Worm (Caenorhabditis elegans) whole organism, L2 larva: Measurements from ENCODE around the gene nhr-143.

Experiments
- C34F6.9 ChIP-seq: fragments of 150-350 bp; optimal IDR thresholded peaks from 2 replicates; lab custom pipeline; 2014; ENCODE audit warnings: missing biosample characterization, missing genetic modification characterization
- F13H6.1 ChIP-seq: sonication (generic microtip); optimal IDR thresholded peaks from 2 replicates; lab custom pipeline; 2016; ENCODE audit warnings: missing genetic modification characterization, missing compliant biosample characterization
- R02D3.7 ChIP-seq: fragments of 150-350 bp; optimal IDR thresholded peaks from 2 replicates; lab custom pipeline; 2014; ENCODE audit warnings: missing biosample characterization, missing genetic modification characterization
- Y55F3AM.14 ChIP-seq: fragments of 200-800 bp; sonication (Bioruptor generic); optimal IDR thresholded peaks from 2 replicates; lab custom pipeline; 2018; ENCODE audit warnings: mild to moderate bottlenecking, missing genetic modification characterization, missing compliant biosample characterization
- alr-1 ChIP-seq: fragments of 150-350 bp; optimal IDR thresholded peaks from 2 replicates; lab custom pipeline; 2014; ENCODE audit warnings: missing biosample characterization, missing genetic modification characterization
- ama-1 ChIP-seq: fragments of 150-350 bp; optimal IDR thresholded peaks from 2 replicates; lab custom pipeline; 2018; ENCODE audit warnings: inconsistent platforms
- ceh-16 ChIP-seq: fragments of 150-350 bp; optimal IDR thresholded peaks from 2 replicates; lab custom pipeline; 2014; ENCODE audit warnings: missing biosample characterization, missing genetic modification characterization
- crh-2 ChIP-seq: sonication (generic microtip); optimal IDR thresholded peaks from 2 replicates; lab custom pipeline; 2017; ENCODE audit warnings: missing biosample characterization, missing genetic modification characterization
- elt-3 ChIP-seq: sonication (generic microtip); optimal IDR thresholded peaks from 2 replicates; lab custom pipeline; 2017; ENCODE audit warnings: missing biosample characterization, missing genetic modification characterization
- gmeb-1 ChIP-seq: fragments of 150-350 bp; optimal IDR thresholded peaks from 2 replicates; lab custom pipeline; 2014; ENCODE audit warnings: missing biosample characterization, missing genetic modification characterization
- mab-5 ChIP-seq: fragments of 150-350 bp; optimal IDR thresholded peaks from 2 replicates; lab custom pipeline; 2014; ENCODE audit warnings: missing biosample characterization, missing genetic modification characterization
- mdl-1 ChIP-seq, 2 experiments: fragments of 150-350 bp in 1 of 2; sonication (generic microtip) in 1 of 2; optimal IDR thresholded peaks; 2 replicates each; lab custom pipeline; 2017; ENCODE audit warnings: missing biosample characterization in 2 of 2, missing genetic modification characterization in 2 of 2
- nhr-11 ChIP-seq: fragments of 150-350 bp; optimal IDR thresholded peaks from 2 replicates; lab custom pipeline; 2014; ENCODE audit warnings: missing biosample characterization, missing genetic modification characterization
- nhr-12 ChIP-seq: fragments of 150-350 bp; optimal IDR thresholded peaks from 2 replicates; lab custom pipeline; 2014; ENCODE audit warnings: missing biosample characterization, missing genetic modification characterization
- nhr-21 ChIP-seq: fragments of 150-350 bp; optimal IDR thresholded peaks from 2 replicates; lab custom pipeline; 2014; ENCODE audit warnings: missing biosample characterization, missing genetic modification characterization
- peb-1 ChIP-seq: fragments of 150-350 bp; optimal IDR thresholded peaks from 2 replicates; lab custom pipeline; 2014; ENCODE audit warnings: missing biosample characterization, missing genetic modification characterization
- sem-4 ChIP-seq: fragments of 150-350 bp; optimal IDR thresholded peaks from 2 replicates; lab custom pipeline; 2014; ENCODE audit warnings: missing biosample characterization, missing genetic modification reagents, missing genetic modification characterization
- snpc-4 ChIP-seq: fragments of 150-350 bp; optimal IDR thresholded peaks from 2 replicates; lab custom pipeline; 2014; ENCODE audit warnings: missing biosample characterization, missing genetic modification characterization
- unc-55 ChIP-seq: fragments of 150-350 bp; sonication (generic microtip); optimal IDR thresholded peaks from 3 replicates; lab custom pipeline; 2014; ENCODE audit warnings: missing biosample characterization, missing genetic modification reagents, missing genetic modification characterization
- unc-62 ChIP-seq: fragments of 150-350 bp; optimal IDR thresholded peaks from 2 replicates; lab custom pipeline; 2014; ENCODE audit warnings: missing biosample characterization, missing genetic modification reagents, missing genetic modification characterization
- ztf-1 ChIP-seq: fragments of 200-800 bp; sonication (Bioruptor generic); conservative IDR thresholded peaks from 2 replicates; pipeline ENCODE4 v1.3.6; 2022; ENCODE audit warnings: missing genetic modification characterization, missing compliant biosample characterization

The nhr-143 gene

ce11 chrV:8928967-8929366 lies 45.8 kb downstream of the nhr-143 start, which contains the start of gene H14N18.4:
TSS of gene H14N18.4 (minus strand) at chrV:8928978.
- TF ChIP-seq ceh-16 (tag; lab: Kevin White, UChicago) (no peak), snpc-4 (tag; lab: Kevin White, UChicago) (no peak), nhr-21 (tag; lab: Kevin White, UChicago) (no peak), mab-5 (no peak), ama-1 (lab: Kevin White, UChicago) (no peak), crh-2 (tag; lab: Kevin White, UChicago) (no peak), Y55F3AM.14 (GFP tag; lab: Kevin White, UChicago) (no peak), F13H6.1 (no peak), nhr-11 (tag; lab: Kevin White, UChicago) (no peak), ztf-1 (GFP tag; lab: Robert Waterston, UW) (no peak), peb-1 (tag; lab: Kevin White, UChicago) (no peak), R02D3.7 (tag; lab: Kevin White, UChicago) (no peak)

ce11 chrV:8927715-8928114 lies 47.0 kb downstream of the nhr-143 start:
- TF ChIP-seq unc-55 (GFP tag; lab: Kevin White, UChicago): no peak
- TF ChIP-seq C34F6.9: no peak
- TF ChIP-seq gmeb-1 (tag; lab: Kevin White, UChicago): no peak
- TF ChIP-seq Y55F3AM.14 (GFP tag; lab: Kevin White, UChicago): no peak
- TF ChIP-seq peb-1 (tag; lab: Kevin White, UChicago): no peak
- no peak for TF ChIP-seq elt-3 (tag; lab: Kevin White, UChicago)
- TF ChIP-seq unc-62: no peak
- no peak for TF ChIP-seq alr-1 (tag; lab: Kevin White, UChicago)
- no peak for TF ChIP-seq R02D3.7 (tag; lab: Kevin White, UChicago)
- no peak for TF ChIP-seq mdl-1 (tag; optimal IDR thresholded peaks at IDR 0.05; lab: Kevin White, UChicago)
- TF ChIP-seq nhr-21 (tag; lab: Kevin White, UChicago): no peak
- no peak for TF ChIP-seq sem-4
- TF ChIP-seq nhr-12: no peak
- TF ChIP-seq, all 48 proteins: peak for 0
